Worm (Caenorhabditis elegans) whole organism, young adult: ENCODE results near the gene algn-1.

Experiments used
- B0261.1 ChIP-seq: sonication (generic microtip); optimal IDR thresholded peaks from 2 replicates; lab custom pipeline; 2016; ENCODE audit warnings: mild to moderate bottlenecking, missing genetic modification characterization, moderate library complexity, missing compliant biosample characterization
- B0336.3 ChIP-seq: fragments of 200-800 bp; sonication (Bioruptor generic); IDR thresholded peaks from 2 replicates; pipeline ENCODE4 v1.3.6; 2022; ENCODE audit warnings: missing genetic modification characterization, missing compliant biosample characterization
- F33H1.4 ChIP-seq: fragments of 200-800 bp; sonication (Bioruptor generic); IDR thresholded peaks from 2 replicates; pipeline ENCODE4 v1.3.6; 2022; ENCODE audit warnings: missing genetic modification reagents, missing genetic modification characterization, missing compliant biosample characterization
- F52B5.7 ChIP-seq: sonication (generic microtip); optimal IDR thresholded peaks from 2 replicates; lab custom pipeline; 2016; ENCODE audit warnings: mild to moderate bottlenecking, missing genetic modification characterization, missing compliant biosample characterization
- K12H6.12 ChIP-seq: fragments of 200-800 bp; sonication (Bioruptor generic); optimal IDR thresholded peaks from 2 replicates; lab custom pipeline; 2018; ENCODE audit warnings: mild to moderate bottlenecking, missing genetic modification characterization, missing compliant biosample characterization
- Y67H2A.10 ChIP-seq: fragments of 200-800 bp; sonication (Bioruptor generic); conservative IDR thresholded peaks from 2 replicates; pipeline ENCODE4 v1.3.6; 2022; ENCODE audit warnings: missing genetic modification reagents, missing genetic modification characterization, missing compliant biosample characterization
- Y95B8A.8 ChIP-seq: fragments of 200-800 bp; sonication (Bioruptor generic); IDR thresholded peaks from 2 replicates; pipeline ENCODE4 v1.3.6; 2022; ENCODE audit warnings: missing genetic modification reagents, missing genetic modification characterization, missing compliant biosample characterization
- ZK185.1 ChIP-seq: sonication (generic microtip); optimal IDR thresholded peaks from 2 replicates; lab custom pipeline; 2016; ENCODE audit warnings: mild to moderate bottlenecking, missing genetic modification characterization, missing compliant biosample characterization; ENCODE audit not compliant: poor library complexity, severe bottlenecking
- ama-1 ChIP-seq, 3 experiments: fragments of 150-350 bp in 1 of 3; sonication (generic microtip) in 2 of 3; optimal IDR thresholded peaks; 2 replicates each; lab custom pipeline; 2014 to 2018; ENCODE audit warnings: missing biosample characterization in 2 of 3, missing genetic modification characterization in 2 of 3, missing genetic modification reagents in 2 of 3
- athp-1 ChIP-seq: sonication (generic microtip); optimal IDR thresholded peaks from 2 replicates; lab custom pipeline; 2017; ENCODE audit warnings: mild to moderate bottlenecking, missing genetic modification characterization, missing compliant biosample characterization
- attf-5 ChIP-seq: fragments of 200-800 bp; sonication (Bioruptor generic); optimal IDR thresholded peaks from 2 replicates; lab custom pipeline; 2018; ENCODE audit warnings: mild to moderate bottlenecking, missing genetic modification characterization, missing compliant biosample characterization
- cebp-1 ChIP-seq, 2 experiments: fragments of 200-800 bp in 1 of 2; sonication (Bioruptor generic) in 1 of 2; sonication (generic microtip) in 1 of 2; IDR thresholded peaks in 1 of 2; optimal IDR thresholded peaks in 1 of 2; 2 replicates each; pipeline versions ENCODE4 v1.3.6 to Lab custom; 2017 to 2022; ENCODE audit warnings: missing compliant biosample characterization in 2 of 2, missing genetic modification characterization in 2 of 2, mild to moderate bottlenecking in 1 of 2, missing genetic modification reagents in 1 of 2, moderate library complexity in 1 of 2
- ceh-100 ChIP-seq: fragments of 200-800 bp; sonication (Bioruptor generic); IDR thresholded peaks from 2 replicates; pipeline ENCODE4 v1.3.6; 2022; ENCODE audit warnings: missing genetic modification reagents, missing genetic modification characterization, missing compliant biosample characterization
- ceh-40 ChIP-seq: fragments of 200-800 bp; sonication (Bioruptor generic); IDR thresholded peaks from 2 replicates; pipeline ENCODE4 v1.3.6; 2022; ENCODE audit warnings: missing genetic modification characterization, missing compliant biosample characterization
- chd-7 ChIP-seq: sonication (generic microtip); optimal IDR thresholded peaks from 2 replicates; lab custom pipeline; 2016; ENCODE audit warnings: mild to moderate bottlenecking, missing genetic modification characterization, moderate library complexity, missing compliant biosample characterization
- die-1 ChIP-seq: sonication (generic microtip); optimal IDR thresholded peaks from 2 replicates; lab custom pipeline; 2016; ENCODE audit warnings: missing genotype, mild to moderate bottlenecking, missing genetic modification characterization, missing compliant biosample characterization
- dox-1 ChIP-seq: fragments of 200-800 bp; sonication (Bioruptor generic); IDR thresholded peaks from 2 replicates; pipeline ENCODE4 v1.3.6; 2022; ENCODE audit warnings: missing genetic modification reagents, missing genetic modification characterization, missing compliant biosample characterization
- dpl-1 ChIP-seq: fragments of 150-350 bp; optimal IDR thresholded peaks from 2 replicates; lab custom pipeline; 2014; ENCODE audit warnings: missing biosample characterization, missing genetic modification reagents, missing genetic modification characterization
- hlh-26 ChIP-seq: fragments of 200-800 bp; sonication (Bioruptor generic); conservative IDR thresholded peaks from 2 replicates; pipeline ENCODE4 v1.3.6; 2022; ENCODE audit warnings: missing genetic modification reagents, missing genetic modification characterization, missing compliant biosample characterization
- hmg-1.2 ChIP-seq: fragments of 200-800 bp; sonication (Bioruptor generic); IDR thresholded peaks from 2 replicates; pipeline ENCODE4 v1.3.6; 2022; ENCODE audit warnings: missing genetic modification reagents, missing genetic modification characterization, missing compliant biosample characterization
- lin-26 ChIP-seq: fragments of 200-800 bp; sonication (Bioruptor generic); IDR thresholded peaks from 2 replicates; pipeline ENCODE4 v1.3.6; 2022; ENCODE audit warnings: missing genetic modification reagents, missing genetic modification characterization, missing compliant biosample characterization
- lin-35 ChIP-seq, 3 experiments: fragments of 150-350 bp in 2 of 3; sonication (generic microtip) in 1 of 3; optimal IDR thresholded peaks; 2 replicates each; lab custom pipeline; 2014 to 2018; ENCODE audit warnings: missing biosample characterization in 3 of 3, missing genetic modification characterization in 3 of 3, missing genetic modification reagents in 3 of 3
- lin-54 ChIP-seq: fragments of 200-800 bp; sonication (Bioruptor generic); optimal IDR thresholded peaks from 2 replicates; lab custom pipeline; 2018; ENCODE audit warnings: mild to moderate bottlenecking, missing genetic modification characterization, missing compliant biosample characterization
- lir-1 ChIP-seq: fragments of 200-800 bp; sonication (Bioruptor generic); conservative IDR thresholded peaks from 2 replicates; pipeline ENCODE4 v1.3.6; 2022; ENCODE audit warnings: missing genetic modification reagents, missing genetic modification characterization, missing compliant biosample characterization
- madf-3 ChIP-seq: fragments of 200-800 bp; sonication (Bioruptor generic); IDR thresholded peaks from 2 replicates; pipeline ENCODE4 v1.3.6; 2022; ENCODE audit warnings: missing genetic modification reagents, missing genetic modification characterization, missing compliant biosample characterization
- madf-6 ChIP-seq: fragments of 200-800 bp; sonication (Bioruptor generic); IDR thresholded peaks from 2 replicates; pipeline ENCODE4 v1.3.6; 2022; ENCODE audit warnings: missing genetic modification reagents, missing genetic modification characterization, missing compliant biosample characterization
- mcd-1 ChIP-seq: fragments of 200-800 bp; sonication (Bioruptor generic); IDR thresholded peaks from 2 replicates; pipeline ENCODE4 v1.3.6; 2022; ENCODE audit warnings: missing genetic modification reagents, missing genetic modification characterization, missing compliant biosample characterization
- nfya-1 ChIP-seq: sonication (generic microtip); optimal IDR thresholded peaks from 2 replicates; lab custom pipeline; 2017; ENCODE audit warnings: antibody characterized with exemption, missing compliant biosample characterization, missing genetic modification characterization, borderline replicate concordance; ENCODE audit not compliant: insufficient read depth
- nhr-120 ChIP-seq: fragments of 200-800 bp; sonication (Bioruptor generic); IDR thresholded peaks from 2 replicates; pipeline ENCODE4 v1.3.6; 2022; ENCODE audit warnings: missing genetic modification characterization, missing compliant biosample characterization
- nhr-90 ChIP-seq: sonication (generic microtip); optimal IDR thresholded peaks from 2 replicates; lab custom pipeline; 2016; ENCODE audit warnings: missing genotype, mild to moderate bottlenecking, missing genetic modification characterization, missing compliant biosample characterization
- pbrm-1 ChIP-seq: fragments of 200-800 bp; sonication (Bioruptor generic); IDR thresholded peaks from 2 replicates; pipeline ENCODE4 v1.3.6; 2022; ENCODE audit warnings: missing genetic modification reagents, missing genetic modification characterization, missing compliant biosample characterization
- pha-4 ChIP-seq: fragments of 150-350 bp; sonication (generic microtip); optimal IDR thresholded peaks from 2 replicates; lab custom pipeline; 2014; ENCODE audit warnings: missing biosample characterization, missing genetic modification reagents, missing genetic modification characterization
- rcor-1 ChIP-seq: fragments of 200-800 bp; sonication (Bioruptor generic); IDR thresholded peaks from 2 replicates; pipeline ENCODE4 v1.3.6; 2022; ENCODE audit warnings: missing genetic modification reagents, missing genetic modification characterization, missing compliant biosample characterization
- rec-8 ChIP-seq, 2 experiments: sonication (generic microtip); optimal IDR thresholded peaks; 2 replicates each; lab custom pipeline; 2016; ENCODE audit warnings: mild to moderate bottlenecking in 2 of 2, missing genetic modification characterization in 2 of 2, missing genetic modification reagents in 2 of 2, missing genotype in 2 of 2, missing biosample characterization in 1 of 2, missing compliant biosample characterization in 1 of 2, moderate library complexity in 1 of 2
- repo-1 ChIP-seq: sonication (generic microtip); optimal IDR thresholded peaks from 2 replicates; lab custom pipeline; 2017; ENCODE audit warnings: mild to moderate bottlenecking, missing genetic modification characterization, missing compliant biosample characterization
- sea-2 ChIP-seq: fragments of 200-800 bp; sonication (Bioruptor generic); IDR thresholded peaks from 2 replicates; pipeline ENCODE4 v1.3.6; 2022; ENCODE audit warnings: missing genetic modification characterization, missing compliant biosample characterization
- snpc-1.3 ChIP-seq: sonication (generic microtip); optimal IDR thresholded peaks from 2 replicates; lab custom pipeline; 2017; ENCODE audit warnings: missing genetic modification characterization, mild to moderate bottlenecking, missing compliant biosample characterization, antibody characterized with exemption, moderate library complexity, missing genotype, missing genetic modification reagents; ENCODE audit not compliant: insufficient read depth
- snpc-3.4 ChIP-seq: sonication (generic microtip); optimal IDR thresholded peaks from 2 replicates; lab custom pipeline; 2017; ENCODE audit warnings: missing genetic modification characterization, mild to moderate bottlenecking, missing compliant biosample characterization, antibody characterized with exemption, moderate library complexity, missing genotype, missing genetic modification reagents
- somi-1 ChIP-seq: fragments of 200-800 bp; sonication (Bioruptor generic); optimal IDR thresholded peaks from 2 replicates; lab custom pipeline; 2018; ENCODE audit warnings: mild to moderate bottlenecking, missing genetic modification characterization, missing compliant biosample characterization
- tbp1 ChIP-seq: fragments of 200-800 bp; sonication (Bioruptor generic); optimal IDR thresholded peaks from 2 replicates; lab custom pipeline; 2018; ENCODE audit warnings: mild to moderate bottlenecking, missing genetic modification characterization, missing compliant biosample characterization
- tlf-1 ChIP-seq: fragments of 200-800 bp; sonication (Bioruptor generic); optimal IDR thresholded peaks from 2 replicates; lab custom pipeline; 2018; ENCODE audit warnings: mild to moderate bottlenecking, missing genetic modification characterization, missing compliant biosample characterization
- xnd-1 ChIP-seq: sonication (generic microtip); optimal IDR thresholded peaks from 2 replicates; lab custom pipeline; 2016; ENCODE audit warnings: missing genotype, missing genetic modification reagents, missing genetic modification characterization, missing compliant biosample characterization
- zfh-2 ChIP-seq: fragments of 200-800 bp; sonication (Bioruptor generic); conservative IDR thresholded peaks from 2 replicates; pipeline ENCODE4 v1.3.6; 2022; ENCODE audit warnings: missing genetic modification reagents, missing genetic modification characterization, missing compliant biosample characterization
- ztf-28 ChIP-seq: fragments of 200-800 bp; sonication (Bioruptor generic); IDR thresholded peaks from 2 replicates; pipeline ENCODE4 v1.3.6; 2022; ENCODE audit warnings: missing genetic modification reagents, missing genetic modification characterization, missing compliant biosample characterization

The algn-1 gene

ce11 chrIII:6452683-6453082 is 7.2 kb upstream of the algn-1 start:
- TF ChIP-seq F52B5.7: no peak
- no peak for TF ChIP-seq repo-1 (tag; lab: Kevin White, UChicago)
- TF ChIP-seq lin-54: peak; percentile 22
- peak; percentile 33; the same call in 1 of the 2 replicates for TF ChIP-seq mcd-1 (GFP tag; lab: Robert Waterston, UW)
- no peak for TF ChIP-seq ztf-28
- TF ChIP-seq madf-6 (GFP tag; lab: Robert Waterston, UW): 0 out of 2 replicates have a peak, but pooled peaks have one; percentile 34
- no peak for TF ChIP-seq somi-1 (GFP tag; lab: Kevin White, UChicago)

- TF ChIP-seq ceh-100 (GFP tag; lab: Robert Waterston, UW): peak; percentile 34; the same call in 1 of the 2 replicates
- TF ChIP-seq tlf-1 (GFP tag; lab: Kevin White, UChicago): peak; percentile 36
- no peak for TF ChIP-seq B0261.1 (tag; lab: Kevin White, UChicago)
- peak; percentile 37 for TF ChIP-seq nhr-90 (tag; lab: Kevin White, UChicago)
- TF ChIP-seq rcor-1: peak; percentile 85
- peak; percentile 91 for TF ChIP-seq dox-1
- peak; percentile 38 for TF ChIP-seq K12H6.12
- TF ChIP-seq dpl-1 (GFP tag; lab: Kevin White, UChicago): peak; percentile 49
- TF ChIP-seq hmg-1.2 (GFP tag; lab: Robert Waterston, UW): peak; percentile 68; the same call in 1 of the 2 replicates
- TF ChIP-seq lin-35 (GFP tag; optimal IDR thresholded peaks at IDR 0.05; lab: Kevin White, UChicago): peak in 1 of 3 experiments; percentile 86
- TF ChIP-seq cebp-1 (GFP tag; IDR thresholded peaks at IDR 0.05; lab: Robert Waterston, UW): no peak
- peak; percentile 81 for TF ChIP-seq cebp-1 (tag; optimal IDR thresholded peaks at IDR 0.05; lab: Kevin White, UChicago)
- peak; percentile 98 for TF ChIP-seq attf-5 (GFP tag; lab: Kevin White, UChicago)
- no peak for TF ChIP-seq xnd-1 (tag; lab: Kevin White, UChicago)
- TF ChIP-seq Y95B8A.8 (GFP tag; lab: Robert Waterston, UW): 0 out of 2 replicates have a peak, but pooled peaks have one; percentile 47
- no peak for TF ChIP-seq sea-2 (GFP tag; lab: Robert Waterston, UW)
- TF ChIP-seq ZK185.1 (tag; lab: Kevin White, UChicago): peak; percentile 75
- no peak; the same call in 1 of the 2 replicates for TF ChIP-seq lir-1 (GFP tag; lab: Robert Waterston, UW)
- no peak for TF ChIP-seq nfya-1
- TF ChIP-seq Y67H2A.10 (GFP tag; lab: Robert Waterston, UW): 0 out of 2 replicates have a peak, but pooled peaks have one; percentile 43
- peak; percentile 9 for TF ChIP-seq somi-1 (GFP tag; lab: Kevin White, UChicago)
- TF ChIP-seq pha-4 (tag; lab: Kevin White, UChicago): peak; percentile 44
- TF ChIP-seq ceh-40 (GFP tag; lab: Robert Waterston, UW): no peak
- no peak for TF ChIP-seq chd-7 (tag; lab: Kevin White, UChicago)
- peak; percentile 77 for TF ChIP-seq mcd-1 (GFP tag; lab: Robert Waterston, UW)
- no peak for TF ChIP-seq ama-1 (optimal IDR thresholded peaks at IDR 0.05; lab: Kevin White, UChicago)
- no peak for TF ChIP-seq ama-1 (GFP tag; optimal IDR thresholded peaks at IDR 0.05; lab: Kevin White, UChicago)
- no peak for TF ChIP-seq hlh-26 (GFP tag; lab: Robert Waterston, UW)
- TF ChIP-seq repo-1 (tag; lab: Kevin White, UChicago): no peak
- peak; percentile 53 for TF ChIP-seq die-1 (tag; lab: Kevin White, UChicago)
- no peak for TF ChIP-seq nhr-120 (GFP tag; lab: Robert Waterston, UW)
- TF ChIP-seq snpc-3.4 (tag; lab: Kevin White, UChicago): peak; percentile 73
- TF ChIP-seq B0336.3 (GFP tag; lab: Robert Waterston, UW): peak; percentile 62
- peak; percentile 28 for TF ChIP-seq snpc-1.3 (tag; lab: Kevin White, UChicago)
- peak; percentile 57; the same call in 1 of the 2 replicates for TF ChIP-seq F33H1.4
- peak; percentile 66 for TF ChIP-seq tbp1 (GFP tag; lab: Kevin White, UChicago)
- peak; percentile 55; the same call in 1 of the 2 replicates for TF ChIP-seq madf-6 (GFP tag; lab: Robert Waterston, UW)
- peak; percentile 76 for TF ChIP-seq pbrm-1
- peak; percentile 88 for TF ChIP-seq zfh-2 (GFP tag; lab: Robert Waterston, UW)
- TF ChIP-seq rec-8 (tag; optimal IDR thresholded peaks at IDR 0.05; lab: Kevin White, UChicago): no peak
- TF ChIP-seq madf-3 (GFP tag; lab: Robert Waterston, UW): 0 out of 2 replicates have a peak, but pooled peaks have one; percentile 39
- no peak for TF ChIP-seq athp-1 (tag; lab: Kevin White, UChicago)
- peak; percentile 17; the same call in 1 of the 2 replicates for TF ChIP-seq lin-26
These were observed 6.3 kb upstream of the algn-1 start for ce11 chrIII:6453665-6454064.
